Worm (Caenorhabditis elegans) whole organism, L2 larva: Measurements from ENCODE around the gene vps-45.
A peak's percentile ranks its signal among the peaks of the same experiment; 100 is the strongest.

Experiments used
- C34F6.9 ChIP-seq: fragments of 150-350 bp; optimal IDR thresholded peaks from 2 replicates; lab custom pipeline; 2014; ENCODE audit warnings: missing biosample characterization, missing genetic modification characterization
- F13H6.1 ChIP-seq: sonication (generic microtip); optimal IDR thresholded peaks from 2 replicates; lab custom pipeline; 2016; ENCODE audit warnings: missing genetic modification characterization, missing compliant biosample characterization
- R02D3.7 ChIP-seq: fragments of 150-350 bp; optimal IDR thresholded peaks from 2 replicates; lab custom pipeline; 2014; ENCODE audit warnings: missing biosample characterization, missing genetic modification characterization
- Y55F3AM.14 ChIP-seq: fragments of 200-800 bp; sonication (Bioruptor generic); optimal IDR thresholded peaks from 2 replicates; lab custom pipeline; 2018; ENCODE audit warnings: mild to moderate bottlenecking, missing genetic modification characterization, missing compliant biosample characterization
- ZK546.5 ChIP-seq: sonication (generic microtip); optimal IDR thresholded peaks from 2 replicates; lab custom pipeline; 2017; ENCODE audit warnings: missing biosample characterization, missing genetic modification characterization
- alr-1 ChIP-seq: fragments of 150-350 bp; optimal IDR thresholded peaks from 2 replicates; lab custom pipeline; 2014; ENCODE audit warnings: missing biosample characterization, missing genetic modification characterization
- aly-2 ChIP-seq: fragments of 150-350 bp; optimal IDR thresholded peaks from 2 replicates; lab custom pipeline; 2014; ENCODE audit warnings: missing biosample characterization, missing genetic modification characterization
- ama-1 ChIP-seq: fragments of 150-350 bp; optimal IDR thresholded peaks from 2 replicates; lab custom pipeline; 2018; ENCODE audit warnings: inconsistent platforms
- blmp-1 ChIP-seq: sonication (generic microtip); optimal IDR thresholded peaks from 2 replicates; lab custom pipeline; 2017; ENCODE audit warnings: missing genetic modification characterization, mild to moderate bottlenecking, missing compliant biosample characterization, antibody characterized with exemption, moderate library complexity; ENCODE audit not compliant: insufficient read depth
- ceh-16 ChIP-seq: fragments of 150-350 bp; optimal IDR thresholded peaks from 2 replicates; lab custom pipeline; 2014; ENCODE audit warnings: missing biosample characterization, missing genetic modification characterization
- crh-2 ChIP-seq: sonication (generic microtip); optimal IDR thresholded peaks from 2 replicates; lab custom pipeline; 2017; ENCODE audit warnings: missing biosample characterization, missing genetic modification characterization
- dmd-4 ChIP-seq: sonication (generic microtip); optimal IDR thresholded peaks from 2 replicates; lab custom pipeline; 2017; ENCODE audit warnings: missing biosample characterization, missing genetic modification characterization
- elt-1 ChIP-seq: fragments of 150-350 bp; optimal IDR thresholded peaks from 2 replicates; lab custom pipeline; 2014; ENCODE audit warnings: missing biosample characterization, missing genetic modification characterization
- elt-3 ChIP-seq: sonication (generic microtip); optimal IDR thresholded peaks from 2 replicates; lab custom pipeline; 2017; ENCODE audit warnings: missing biosample characterization, missing genetic modification characterization
- fos-1 ChIP-seq: fragments of 150-350 bp; optimal IDR thresholded peaks from 2 replicates; lab custom pipeline; 2014; ENCODE audit warnings: missing biosample characterization, missing genetic modification characterization
- lsy-2 ChIP-seq, 2 experiments: fragments of 150-350 bp in 1 of 2; sonication (generic microtip) in 1 of 2; optimal IDR thresholded peaks; 2 replicates each; lab custom pipeline; 2014 to 2017; ENCODE audit warnings: missing biosample characterization in 2 of 2, missing genetic modification characterization in 2 of 2
- mab-5 ChIP-seq: fragments of 150-350 bp; optimal IDR thresholded peaks from 2 replicates; lab custom pipeline; 2014; ENCODE audit warnings: missing biosample characterization, missing genetic modification characterization
- mbf-1 ChIP-seq: sonication (generic microtip); optimal IDR thresholded peaks from 2 replicates; lab custom pipeline; 2017; ENCODE audit warnings: missing biosample characterization, missing genetic modification characterization
- mdl-1 ChIP-seq, 2 experiments: fragments of 150-350 bp in 1 of 2; sonication (generic microtip) in 1 of 2; optimal IDR thresholded peaks; 2 replicates each; lab custom pipeline; 2017; ENCODE audit warnings: missing biosample characterization in 2 of 2, missing genetic modification characterization in 2 of 2
- nhr-10 ChIP-seq: sonication (generic microtip); optimal IDR thresholded peaks from 2 replicates; lab custom pipeline; 2017; ENCODE audit warnings: missing biosample characterization, missing genetic modification characterization
- nhr-11 ChIP-seq: fragments of 150-350 bp; optimal IDR thresholded peaks from 2 replicates; lab custom pipeline; 2014; ENCODE audit warnings: missing biosample characterization, missing genetic modification characterization
- nhr-12 ChIP-seq: fragments of 150-350 bp; optimal IDR thresholded peaks from 2 replicates; lab custom pipeline; 2014; ENCODE audit warnings: missing biosample characterization, missing genetic modification characterization
- nhr-129 ChIP-seq: fragments of 150-350 bp; optimal IDR thresholded peaks from 2 replicates; lab custom pipeline; 2014; ENCODE audit warnings: missing biosample characterization, missing genetic modification characterization
- nhr-21 ChIP-seq: fragments of 150-350 bp; optimal IDR thresholded peaks from 2 replicates; lab custom pipeline; 2014; ENCODE audit warnings: missing biosample characterization, missing genetic modification characterization
- nhr-23 ChIP-seq: fragments of 150-350 bp; optimal IDR thresholded peaks from 2 replicates; lab custom pipeline; 2014; ENCODE audit warnings: missing biosample characterization, missing genetic modification reagents, missing genetic modification characterization
- nhr-237 ChIP-seq: fragments of 150-350 bp; optimal IDR thresholded peaks from 2 replicates; lab custom pipeline; 2014; ENCODE audit warnings: missing biosample characterization, missing genetic modification characterization
- nhr-25 ChIP-seq: fragments of 150-350 bp; sonication (generic microtip); optimal IDR thresholded peaks from 3 replicates; lab custom pipeline; 2014; ENCODE audit warnings: missing biosample characterization, missing genetic modification characterization
- nhr-6 ChIP-seq: fragments of 150-350 bp; optimal IDR thresholded peaks from 2 replicates; lab custom pipeline; 2014; ENCODE audit warnings: missing biosample characterization, missing genetic modification characterization
- nhr-77 ChIP-seq: fragments of 150-350 bp; optimal IDR thresholded peaks from 2 replicates; lab custom pipeline; 2014; ENCODE audit warnings: missing biosample characterization, missing genetic modification characterization
- peb-1 ChIP-seq: fragments of 150-350 bp; optimal IDR thresholded peaks from 2 replicates; lab custom pipeline; 2014; ENCODE audit warnings: missing biosample characterization, missing genetic modification characterization
- sma-3 ChIP-seq: sonication (generic microtip); optimal IDR thresholded peaks from 2 replicates; lab custom pipeline; 2016; ENCODE audit warnings: missing genetic modification reagents, missing genetic modification characterization, missing compliant biosample characterization
- sma-9 ChIP-seq, 2 experiments: fragments of 150-350 bp in 1 of 2; sonication (generic microtip) in 1 of 2; optimal IDR thresholded peaks; 2 replicates each; lab custom pipeline; 2014 to 2016; ENCODE audit warnings: missing genetic modification characterization in 2 of 2, mild to moderate bottlenecking in 1 of 2, missing biosample characterization in 1 of 2, missing compliant biosample characterization in 1 of 2, missing genetic modification reagents in 1 of 2, moderate library complexity in 1 of 2
- snpc-4 ChIP-seq: fragments of 150-350 bp; optimal IDR thresholded peaks from 2 replicates; lab custom pipeline; 2014; ENCODE audit warnings: missing biosample characterization, missing genetic modification characterization
- unc-39 ChIP-seq: fragments of 150-350 bp; optimal IDR thresholded peaks from 2 replicates; lab custom pipeline; 2014; ENCODE audit warnings: missing biosample characterization, missing genetic modification characterization
- unc-62 ChIP-seq: fragments of 150-350 bp; optimal IDR thresholded peaks from 2 replicates; lab custom pipeline; 2014; ENCODE audit warnings: missing biosample characterization, missing genetic modification reagents, missing genetic modification characterization
- zag-1 ChIP-seq: fragments of 150-350 bp; optimal IDR thresholded peaks from 2 replicates; lab custom pipeline; 2014; ENCODE audit warnings: missing biosample characterization, missing genetic modification characterization
- ztf-11 ChIP-seq: sonication (generic microtip); optimal IDR thresholded peaks from 2 replicates; lab custom pipeline; 2017; ENCODE audit warnings: missing biosample characterization, missing genetic modification characterization

Gene vps-45

DNA sequence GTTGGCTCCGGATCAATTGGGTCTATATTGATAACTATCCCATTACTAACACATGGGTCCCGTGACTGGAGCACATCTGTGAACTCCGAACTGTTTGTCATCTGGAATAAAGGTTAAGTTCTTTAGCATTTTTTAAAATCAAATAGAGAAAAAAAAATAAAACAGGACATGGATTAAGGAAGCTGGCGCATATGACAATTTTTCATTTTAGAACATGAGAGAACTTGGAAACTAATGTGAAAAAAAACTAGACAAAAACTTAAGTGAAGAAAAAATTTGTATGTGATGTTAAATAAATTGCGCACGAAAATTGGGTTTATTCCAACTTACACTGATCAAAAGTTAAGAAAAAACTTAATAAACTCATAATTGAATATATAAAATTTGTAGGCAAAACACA, 25.9 kb downstream of the vps-45 start, which contains the start of gene sms-2:
Gene sms-2, minus strand, starts transcription at position 101 of the 400 bp plus-strand sequence.
- TF ChIP-seq nhr-25 (tag; lab: Kevin White, UChicago) = no peak
- no peak for TF ChIP-seq nhr-10 (tag; lab: Kevin White, UChicago)
- TF ChIP-seq elt-3 = no peak
- TF ChIP-seq mbf-1 (tag; lab: Kevin White, UChicago) = no peak
- TF ChIP-seq peb-1 = no peak
- TF ChIP-seq ztf-11 (tag; lab: Kevin White, UChicago) = no peak
- TF ChIP-seq ama-1 (lab: Kevin White, UChicago) = no peak
- no peak for TF ChIP-seq sma-9 (GFP tag; optimal IDR thresholded peaks at IDR 0.05; lab: Kevin White, UChicago)
- no peak for TF ChIP-seq sma-9 (tag; optimal IDR thresholded peaks at IDR 0.05; lab: Kevin White, UChicago)
- TF ChIP-seq, all 48 proteins: peak for 0

DNA sequence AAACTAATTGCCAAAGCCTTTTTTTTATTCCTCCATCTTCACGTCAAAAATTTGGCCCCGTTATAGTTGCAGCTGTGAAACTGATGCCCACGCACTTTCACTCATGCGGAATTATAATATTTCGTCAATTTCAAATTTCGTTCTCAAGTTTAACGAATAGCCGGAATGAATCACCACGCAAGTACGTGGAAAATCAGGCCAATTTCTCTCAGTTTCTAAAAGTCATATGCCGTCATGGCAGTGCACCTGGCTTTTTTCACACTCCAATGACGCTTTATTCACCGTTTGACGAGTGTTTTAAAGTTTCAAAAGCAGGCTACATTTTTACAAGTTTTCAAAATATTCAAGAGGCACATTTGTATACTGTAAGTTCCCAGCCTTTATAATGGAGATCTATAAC, 26.8 kb downstream of the vps-45 start:
- TF ChIP-seq nhr-25 (tag; lab: Kevin White, UChicago) (no peak), mbf-1 (tag; lab: Kevin White, UChicago) (no peak), nhr-77 (no peak), fos-1 (tag; lab: Kevin White, UChicago) (no peak), elt-1 (tag; lab: Kevin White, UChicago) (no peak), dmd-4 (tag; lab: Kevin White, UChicago) (no peak), nhr-23 (tag; lab: Kevin White, UChicago) (no peak), R02D3.7 (tag; lab: Kevin White, UChicago) (no peak)
- TF ChIP-seq, all 48 proteins: peak for 0

DNA sequence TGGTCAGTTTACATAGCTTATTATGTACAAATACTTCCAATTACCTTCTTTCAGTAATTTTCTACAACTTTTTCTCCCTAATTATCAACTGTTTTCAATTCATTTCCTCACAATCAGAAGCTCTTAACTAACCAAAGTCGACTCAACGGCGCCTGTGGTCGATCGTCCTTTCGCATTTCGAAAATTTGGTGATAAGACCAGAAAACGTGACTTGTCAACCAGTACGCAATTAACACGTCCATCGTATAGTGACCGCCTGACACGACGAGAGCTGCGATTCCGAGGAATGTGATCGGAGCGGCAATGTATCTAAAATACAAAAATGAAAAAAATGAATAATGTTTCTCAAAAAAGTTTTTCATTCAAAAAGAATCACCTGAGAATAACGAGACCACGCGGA, 29.0 kb downstream of the vps-45 start:
- TF ChIP-seq fos-1 (tag; lab: Kevin White, UChicago) (peak; percentile 25), crh-2 (peak; percentile 64), sma-3 (GFP tag; lab: Kevin White, UChicago) (peak; percentile 2), nhr-6 (no peak), mab-5 (tag; lab: Kevin White, UChicago) (no peak)

DNA sequence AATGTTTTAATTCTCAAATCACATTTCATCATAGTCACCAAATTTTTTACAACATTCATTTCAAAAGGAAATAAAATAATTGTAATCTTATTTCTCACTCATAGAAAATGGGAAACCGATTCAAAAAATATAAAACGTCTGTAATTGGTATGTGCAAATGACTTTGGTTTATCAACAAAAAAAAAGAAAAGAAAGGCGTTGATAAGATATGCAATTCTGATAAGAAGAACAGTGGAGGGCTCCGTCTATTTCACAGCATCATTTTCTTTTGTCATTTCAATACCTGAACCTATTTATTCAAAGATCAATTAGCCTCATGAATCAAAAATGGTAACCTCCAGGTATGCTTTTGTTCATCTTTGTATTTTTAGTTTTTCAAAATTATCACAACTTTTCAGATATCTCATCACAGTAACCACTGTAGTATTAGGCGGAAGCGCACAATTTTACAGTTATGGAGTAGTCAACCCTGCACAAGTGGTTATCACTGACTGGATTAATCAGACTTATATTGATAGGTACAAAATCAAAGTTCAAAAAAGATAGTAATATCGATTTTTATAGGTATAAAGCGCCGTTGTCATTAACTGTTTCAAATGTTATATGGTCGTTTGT, 36.3 kb downstream of the vps-45 start, which contains the start of gene F53H8.3:
Gene F53H8.3, plus strand, starts transcription at position 275 of the 615 bp plus-strand sequence.
- no peak for TF ChIP-seq ZK546.5 (tag; lab: Kevin White, UChicago)
- TF ChIP-seq fos-1 (tag; lab: Kevin White, UChicago) = peak; percentile 75

DNA sequence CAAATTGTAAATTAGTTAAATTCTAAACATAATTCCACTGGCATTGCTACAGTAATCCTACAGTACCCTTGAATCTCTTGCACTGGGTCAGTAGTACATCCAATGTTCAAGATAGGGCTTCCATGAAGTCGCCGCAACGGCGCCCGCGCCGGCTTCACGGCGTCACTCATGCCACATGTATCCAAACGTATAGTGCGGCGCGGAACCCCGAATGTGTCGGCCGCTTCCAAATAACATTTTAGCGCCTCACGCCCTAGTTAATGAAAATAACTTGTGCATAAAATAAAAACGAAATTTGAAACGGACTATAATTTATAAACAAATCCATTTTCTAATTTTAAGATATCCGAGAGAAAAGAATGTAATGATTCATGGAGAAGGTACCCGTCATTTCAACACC, 38.6 kb downstream of the vps-45 start:
- TF ChIP-seq nhr-12 (tag; lab: Kevin White, UChicago) (no peak), ztf-11 (tag; lab: Kevin White, UChicago) (no peak), snpc-4 (tag; lab: Kevin White, UChicago) (peak; percentile 73)

DNA sequence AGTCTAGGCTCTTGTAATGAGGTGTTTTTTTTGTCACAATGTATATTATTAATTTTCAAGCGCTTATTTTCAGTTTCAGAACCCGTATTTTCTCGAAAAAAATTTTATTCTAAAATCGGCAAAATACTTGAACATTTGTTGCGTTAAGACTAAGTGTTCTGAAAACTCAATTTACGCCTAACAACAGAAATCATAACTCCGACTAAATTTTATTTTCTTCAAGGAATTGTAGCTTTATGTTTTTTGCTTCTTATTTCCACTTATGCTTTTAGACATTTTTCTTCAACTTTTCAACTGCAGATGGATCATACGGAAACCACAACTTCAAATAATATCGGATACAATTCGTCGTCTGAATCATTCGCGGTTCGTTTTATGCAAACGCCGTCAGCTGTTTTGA, 41.1 kb downstream of the vps-45 start, which contains the start of gene F35H12.1:
Gene F35H12.1, plus strand, starts transcription at position 301 of the 400 bp plus-strand sequence.
- TF ChIP-seq unc-62 (GFP tag; lab: Kevin White, UChicago) (no peak), R02D3.7 (tag; lab: Kevin White, UChicago) (no peak), elt-1 (tag; lab: Kevin White, UChicago) (no peak), blmp-1 (tag; lab: Kevin White, UChicago) (no peak), nhr-10 (tag; lab: Kevin White, UChicago) (no peak), mab-5 (tag; lab: Kevin White, UChicago) (no peak), ZK546.5 (tag; lab: Kevin White, UChicago) (no peak), C34F6.9 (tag; lab: Kevin White, UChicago) (no peak), alr-1 (tag; lab: Kevin White, UChicago) (no peak), fos-1 (tag; lab: Kevin White, UChicago) (no peak), nhr-6 (no peak), mbf-1 (tag; lab: Kevin White, UChicago) (no peak)

DNA sequence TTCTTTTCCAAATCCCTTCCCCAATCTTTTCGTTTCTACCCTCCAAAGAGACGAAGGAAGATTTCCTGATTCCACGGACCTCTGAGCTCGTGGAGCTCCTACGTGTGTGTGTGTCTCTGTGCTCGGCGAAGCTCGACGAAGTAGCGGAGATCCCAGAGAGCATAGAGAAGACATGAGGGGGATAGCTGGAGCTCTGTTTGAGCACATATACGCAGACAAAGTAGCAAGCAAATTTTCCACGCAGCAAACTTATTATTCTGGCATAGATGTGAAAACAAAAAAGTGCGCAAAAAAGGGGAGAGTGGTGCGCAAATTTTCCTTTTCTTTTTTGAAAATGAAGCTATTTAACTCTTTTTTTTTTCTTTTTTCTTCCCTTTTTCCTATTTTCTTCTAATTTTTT, 41.8 kb downstream of the vps-45 start:
- no peak for TF ChIP-seq nhr-21 (tag; lab: Kevin White, UChicago)
- TF ChIP-seq blmp-1 (tag; lab: Kevin White, UChicago) = no peak
- TF ChIP-seq mdl-1 (tag; optimal IDR thresholded peaks at IDR 0.05; lab: Kevin White, UChicago) = peak in 1 of 2 experiments; percentile 57
- TF ChIP-seq dmd-4 (tag; lab: Kevin White, UChicago) = no peak
- no peak for TF ChIP-seq sma-9 (GFP tag; optimal IDR thresholded peaks at IDR 0.05; lab: Kevin White, UChicago)
- no peak for TF ChIP-seq sma-9 (tag; optimal IDR thresholded peaks at IDR 0.05; lab: Kevin White, UChicago)
- TF ChIP-seq fos-1 (tag; lab: Kevin White, UChicago) = no peak
- no peak for TF ChIP-seq nhr-237 (tag; lab: Kevin White, UChicago)
- no peak for TF ChIP-seq peb-1
- TF ChIP-seq unc-39 = no peak
- no peak for TF ChIP-seq aly-2 (tag; lab: Kevin White, UChicago)
- TF ChIP-seq nhr-6 = no peak
- no peak for TF ChIP-seq Y55F3AM.14 (GFP tag; lab: Kevin White, UChicago)
- no peak for TF ChIP-seq nhr-11 (tag; lab: Kevin White, UChicago)
- no peak for TF ChIP-seq F13H6.1 (tag; lab: Kevin White, UChicago)
- peak; percentile 52 for TF ChIP-seq zag-1 (tag; lab: Kevin White, UChicago)
- no peak for TF ChIP-seq snpc-4 (tag; lab: Kevin White, UChicago)
- TF ChIP-seq ceh-16 (tag; lab: Kevin White, UChicago) = no peak
- no peak for TF ChIP-seq R02D3.7 (tag; lab: Kevin White, UChicago)
- TF ChIP-seq unc-62 (GFP tag; lab: Kevin White, UChicago) = no peak
- peak in 1 of 2 experiments; percentile 40 for TF ChIP-seq lsy-2 (tag; optimal IDR thresholded peaks at IDR 0.05; lab: Kevin White, UChicago)
- TF ChIP-seq elt-3 = no peak
- TF ChIP-seq nhr-129 (tag; lab: Kevin White, UChicago) = peak; percentile 54
